Fruit fly (Drosophila melanogaster) whole organism, embryonic: Measurements from ENCODE around the gene b6.

Source experiments
- BEAF-32 ChIP-seq: fragments of 200-800 bp; sonication (Bioruptor generic); optimal IDR thresholded peaks from 3 replicates; lab custom pipeline; 2017; ENCODE audit warnings: missing biosample characterization, missing genetic modification characterization, mild to moderate bottlenecking, moderate library complexity, missing genetic modification reagents
- Bgb ChIP-seq: fragments of 200-800 bp; sonication (Bioruptor generic); IDR thresholded peaks from 2 replicates; pipeline ENCODE4 v1.3.6; 2022; ENCODE audit warnings: missing biosample characterization, missing genetic modification characterization; ENCODE audit not compliant: partially characterized antibody
- CG10267 ChIP-seq: fragments of 200-800 bp; sonication (Bioruptor generic); optimal IDR thresholded peaks from 2 replicates; lab custom pipeline; 2018; ENCODE audit warnings: missing biosample characterization, mild to moderate bottlenecking, missing genetic modification characterization, moderate library complexity
- CG10274 ChIP-seq: fragments of 200-800 bp; sonication (Bioruptor generic); optimal IDR thresholded peaks from 3 replicates; lab custom pipeline; 2017; ENCODE audit warnings: missing biosample characterization, mild to moderate bottlenecking, missing genetic modification characterization
- CG10321 ChIP-seq: fragments of 200-800 bp; sonication (Bioruptor generic); IDR thresholded peaks from 2 replicates; pipeline ENCODE4 v1.3.6; 2022; ENCODE audit warnings: missing biosample characterization, missing genetic modification characterization
- CG12219 ChIP-seq: fragments of 200-800 bp; sonication (Bioruptor generic); optimal IDR thresholded peaks from 3 replicates; lab custom pipeline; 2018; ENCODE audit warnings: missing biosample characterization, mild to moderate bottlenecking, missing genetic modification characterization
- CG15514 ChIP-seq: fragments of 200-800 bp; sonication (Bioruptor generic); optimal IDR thresholded peaks from 3 replicates; lab custom pipeline; 2017; ENCODE audit warnings: missing biosample characterization, missing genetic modification characterization, mild to moderate bottlenecking, moderate library complexity, missing genetic modification reagents
- CG17361 ChIP-seq: fragments of 200-800 bp; sonication (Bioruptor generic); IDR thresholded peaks from 3 replicates; pipeline ENCODE4 v1.3.6; 2022; ENCODE audit warnings: missing biosample characterization, missing genetic modification characterization
- CG18619 ChIP-seq: fragments of 200-800 bp; sonication (Bioruptor generic); optimal IDR thresholded peaks from 3 replicates; lab custom pipeline; 2017; ENCODE audit warnings: missing biosample characterization, mild to moderate bottlenecking, missing genetic modification characterization
- CG2116 ChIP-seq: fragments of 200-800 bp; sonication (Bioruptor generic); optimal IDR thresholded peaks from 3 replicates; lab custom pipeline; 2018; ENCODE audit warnings: missing biosample characterization, mild to moderate bottlenecking, missing genetic modification characterization
- CG2129 ChIP-seq: fragments of 200-800 bp; sonication (Bioruptor generic); IDR thresholded peaks from 2 replicates; pipeline ENCODE4 v1.3.6; 2022; ENCODE audit warnings: missing biosample characterization, missing genetic modification characterization; ENCODE audit not compliant: partially characterized antibody
- CG2712 ChIP-seq: fragments of 200-800 bp; optimal IDR thresholded peaks from 3 replicates; lab custom pipeline; 2019; ENCODE audit warnings: missing biosample characterization, mild to moderate bottlenecking, missing genetic modification characterization, moderate library complexity
- CG2875 ChIP-seq: fragments of 200-800 bp; sonication (Bioruptor generic); optimal IDR thresholded peaks from 2 replicates; lab custom pipeline; 2017; ENCODE audit warnings: missing biosample characterization, mild to moderate bottlenecking, missing genetic modification characterization, missing genetic modification reagents
- CG42726 ChIP-seq: fragments of 200-800 bp; sonication (Bioruptor generic); IDR thresholded peaks from 2 replicates; pipeline ENCODE4 v1.3.6; 2022; ENCODE audit warnings: missing biosample characterization, missing genetic modification characterization; ENCODE audit not compliant: partially characterized antibody
- CG4617 ChIP-seq: fragments of 200-800 bp; sonication (Bioruptor generic); optimal IDR thresholded peaks from 3 replicates; lab custom pipeline; 2016; ENCODE audit warnings: missing biosample characterization, missing genetic modification characterization, borderline replicate concordance
- CG6791 ChIP-seq: fragments of 200-800 bp; sonication (Bioruptor generic); IDR thresholded peaks from 3 replicates; pipeline ENCODE4 v1.3.6; 2022; ENCODE audit warnings: missing biosample characterization, missing genetic modification characterization; ENCODE audit not compliant: partially characterized antibody
- D19A ChIP-seq: fragments of 200-800 bp; optimal IDR thresholded peaks from 3 replicates; lab custom pipeline; 2019; ENCODE audit warnings: missing biosample characterization, mild to moderate bottlenecking, missing genetic modification characterization, moderate library complexity
- Dbx ChIP-seq: fragments of 200-800 bp; sonication (Bioruptor generic); IDR thresholded peaks from 3 replicates; pipeline ENCODE4 v1.3.6; 2022; ENCODE audit warnings: missing biosample characterization, missing genetic modification characterization
- Dll ChIP-seq: fragments of 200-800 bp; sonication (Bioruptor generic); IDR thresholded peaks from 4 replicates; pipeline ENCODE4 v1.3.6; 2022; ENCODE audit warnings: missing biosample characterization, missing genetic modification characterization; ENCODE audit not compliant: partially characterized antibody
- Doc3 ChIP-seq: fragments of 200-800 bp; sonication (Bioruptor generic); IDR thresholded peaks from 3 replicates; pipeline ENCODE4 v1.3.6; 2022; ENCODE audit warnings: missing biosample characterization, missing genetic modification characterization; ENCODE audit not compliant: partially characterized antibody
- Dref ChIP-seq: fragments of 200-800 bp; sonication (Bioruptor generic); IDR thresholded peaks from 2 replicates; pipeline ENCODE4 v1.3.6; 2022; ENCODE audit warnings: missing biosample characterization, missing genetic modification characterization
- E2f2 ChIP-seq: fragments of 200-800 bp; sonication (Bioruptor generic); IDR thresholded peaks from 2 replicates; pipeline ENCODE4 v1.3.6; 2022; ENCODE audit warnings: missing biosample characterization, missing genetic modification characterization
- HLH4C ChIP-seq: fragments of 200-800 bp; sonication (Bioruptor generic); IDR thresholded peaks from 3 replicates; pipeline ENCODE4 v1.3.6; 2022; ENCODE audit warnings: missing biosample characterization, missing genetic modification characterization; ENCODE audit not compliant: partially characterized antibody
- HmgD ChIP-seq: fragments of 200-800 bp; sonication (Bioruptor generic); optimal IDR thresholded peaks from 3 replicates; lab custom pipeline; 2016; ENCODE audit warnings: missing biosample characterization, missing genetic modification characterization
- Hr39 ChIP-seq: fragments of >200 bp; optimal IDR thresholded peaks from 2 replicates; lab custom pipeline; 2017
- Lim3 ChIP-seq: fragments of 200-800 bp; sonication (Bioruptor generic); IDR thresholded peaks from 2 replicates; pipeline ENCODE4 v1.3.6; 2022; ENCODE audit warnings: missing biosample characterization, missing genetic modification characterization
- MBD-R2 ChIP-seq: fragments of 200-800 bp; sonication (Bioruptor generic); IDR thresholded peaks from 2 replicates; pipeline ENCODE4 v1.3.6; 2022; ENCODE audit warnings: missing biosample characterization, missing genetic modification characterization
- MESR4 ChIP-seq: fragments of 200-800 bp; sonication (Bioruptor generic); optimal IDR thresholded peaks from 2 replicates; lab custom pipeline; 2018; ENCODE audit warnings: missing biosample characterization, mild to moderate bottlenecking, missing genetic modification characterization, moderate library complexity
- Med ChIP-seq: fragments of 200-800 bp; sonication (Bioruptor generic); peaks from one replicate; lab custom pipeline; 2016; ENCODE audit warnings: missing biosample characterization, missing genetic modification characterization, mild to moderate bottlenecking, inconsistent platforms, moderate library complexity
- Myb ChIP-seq: fragments of 200-800 bp; sonication (Bioruptor generic); optimal IDR thresholded peaks from 2 replicates; lab custom pipeline; 2016; ENCODE audit warnings: missing biosample characterization, missing genetic modification characterization
- Neu2 ChIP-seq: fragments of 200-800 bp; sonication (Bioruptor generic); optimal IDR thresholded peaks from 3 replicates; lab custom pipeline; 2016; ENCODE audit warnings: missing biosample characterization, missing genetic modification characterization, borderline replicate concordance
- Opbp ChIP-seq: fragments of 200-800 bp; sonication (Bioruptor generic); IDR thresholded peaks from 3 replicates; pipeline ENCODE4 v1.3.6; 2022; ENCODE audit warnings: missing biosample characterization, missing genetic modification characterization; ENCODE audit not compliant: partially characterized antibody
- Rfx ChIP-seq: fragments of 200-800 bp; sonication (Bioruptor generic); IDR thresholded peaks from 2 replicates; pipeline ENCODE4 v1.3.6; 2022; ENCODE audit warnings: missing biosample characterization, missing genetic modification characterization
- YL-1 ChIP-seq: fragments of 200-800 bp; sonication (Bioruptor generic); optimal IDR thresholded peaks from 3 replicates; lab custom pipeline; 2017; ENCODE audit warnings: missing biosample characterization, mild to moderate bottlenecking, missing genetic modification characterization
- chinmo ChIP-seq: fragments of 200-800 bp; sonication (Bioruptor generic); IDR thresholded peaks from 4 replicates; pipeline ENCODE4 v1.3.6; 2022; ENCODE audit warnings: missing biosample characterization, missing genetic modification characterization; ENCODE audit not compliant: partially characterized antibody
- exex ChIP-seq: fragments of 200-800 bp; sonication (Bioruptor generic); optimal IDR thresholded peaks from 4 replicates; lab custom pipeline; 2018; ENCODE audit warnings: missing biosample characterization, mild to moderate bottlenecking, missing genetic modification characterization, moderate library complexity
- hb ChIP-seq: fragments of 200-800 bp; sonication (Bioruptor generic); IDR thresholded peaks from 3 replicates; pipeline ENCODE4 v1.3.6; 2022; ENCODE audit warnings: missing biosample characterization, missing genetic modification characterization; ENCODE audit not compliant: partially characterized antibody
- hbn ChIP-seq: fragments of 200-800 bp; sonication (Bioruptor generic); IDR thresholded peaks from 2 replicates; pipeline ENCODE4 v1.3.6; 2022; ENCODE audit warnings: missing biosample characterization, missing genetic modification characterization; ENCODE audit not compliant: partially characterized antibody
- inv ChIP-seq: fragments of 200-800 bp; sonication (Bioruptor generic); IDR thresholded peaks from 2 replicates; pipeline ENCODE4 v1.3.6; 2022; ENCODE audit warnings: missing biosample characterization, missing genetic modification characterization; ENCODE audit not compliant: partially characterized antibody
- mld ChIP-seq: fragments of 200-800 bp; sonication (Bioruptor generic); IDR thresholded peaks from 3 replicates; pipeline ENCODE4 v1.3.6; 2022; ENCODE audit warnings: missing biosample characterization, missing genetic modification characterization; ENCODE audit not compliant: partially characterized antibody
- nerfin-2 ChIP-seq: fragments of 200-800 bp; sonication (Bioruptor generic); IDR thresholded peaks from 2 replicates; pipeline ENCODE4 v1.3.6; 2022; ENCODE audit warnings: missing biosample characterization, missing genetic modification characterization; ENCODE audit not compliant: partially characterized antibody
- pzg ChIP-seq: fragments of 200-800 bp; sonication (Bioruptor generic); optimal IDR thresholded peaks from 3 replicates; lab custom pipeline; 2018; ENCODE audit warnings: missing biosample characterization, mild to moderate bottlenecking, missing genetic modification characterization, moderate library complexity
- slbo ChIP-seq: fragments of 200-800 bp; sonication (Bioruptor generic); IDR thresholded peaks from 2 replicates; pipeline ENCODE4 v1.3.6; 2022; ENCODE audit warnings: missing biosample characterization, missing genetic modification characterization
- stwl ChIP-seq: fragments of 200-800 bp; sonication (Bioruptor generic); optimal IDR thresholded peaks from 3 replicates; lab custom pipeline; 2018; ENCODE audit warnings: missing biosample characterization, mild to moderate bottlenecking, missing genetic modification characterization, moderate library complexity
- tna ChIP-seq: fragments of 200-800 bp; sonication (Bioruptor generic); IDR thresholded peaks from 2 replicates; pipeline ENCODE4 v1.3.6; 2022; ENCODE audit warnings: missing biosample characterization, missing genetic modification characterization; ENCODE audit not compliant: partially characterized antibody
- unc-4 ChIP-seq: fragments of 200-800 bp; sonication (Bioruptor generic); IDR thresholded peaks from 2 replicates; pipeline ENCODE4 v1.3.6; 2022; ENCODE audit warnings: missing biosample characterization, missing genetic modification characterization; ENCODE audit not compliant: partially characterized antibody
- vnd ChIP-seq: fragments of 200-800 bp; sonication (Bioruptor generic); IDR thresholded peaks from 3 replicates; pipeline ENCODE4 v1.3.6; 2022; ENCODE audit warnings: missing biosample characterization, missing genetic modification characterization; ENCODE audit not compliant: partially characterized antibody
- zen2 ChIP-seq: fragments of 200-800 bp; sonication (Bioruptor generic); IDR thresholded peaks from 3 replicates; pipeline ENCODE4 v1.3.6; 2022; ENCODE audit warnings: missing biosample characterization, missing genetic modification characterization; ENCODE audit not compliant: partially characterized antibody

b6 gene

dm6 chrX:1664836-1665235 lies 21.6 kb upstream of the b6 start, which contains the start of gene dor (continued):
- TF ChIP-seq hbn (GFP tag; lab: Robert Waterston, UW) (peak; percentile 71), CG12219 (GFP tag; lab: Kevin White, UChicago) (no peak), CG2875 (GFP tag; lab: Kevin White, UChicago) (no peak), Doc3 (GFP tag; lab: Robert Waterston, UW) (peak; percentile 74), Dref (GFP tag; lab: Robert Waterston, UW) (peak; percentile 95), CG10267 (tag; lab: Kevin White, UChicago) (peak; percentile 3), unc-4 (peak; percentile 80), CG10274 (GFP tag; lab: Kevin White, UChicago) (no peak), nerfin-2 (peak; percentile 83), zen2 (GFP tag; lab: Robert Waterston, UW) (peak; percentile 72), HmgD (GFP tag; lab: Kevin White, UChicago) (no peak), CG2712 (peak; percentile 1), pzg (peak; percentile 52), Dbx (GFP tag; lab: Robert Waterston, UW) (no peak), Opbp (GFP tag; lab: Robert Waterston, UW) (peak; percentile 90), hb (GFP tag; lab: Robert Waterston, UW) (peak; percentile 78), mld (GFP tag; lab: Robert Waterston, UW) (peak; percentile 77; the same call in 2 of the 3 replicates), CG15514 (peak; percentile 36), inv (peak; percentile 70), CG17361 (no peak), tna (GFP tag; lab: Robert Waterston, UW) (peak; percentile 86), Dll (GFP tag; lab: Robert Waterston, UW) (peak; percentile 84), CG42726 (GFP tag; lab: Robert Waterston, UW) (peak; percentile 72; the same call in 1 of the 2 replicates), Bgb (GFP tag; lab: Robert Waterston, UW) (peak; percentile 90), Neu2 (GFP tag; lab: Kevin White, UChicago) (peak; percentile 69), MESR4 (GFP tag; lab: Kevin White, UChicago) (peak; percentile 69), E2f2 (GFP tag; lab: Robert Waterston, UW) (peak; percentile 80), CG4617 (GFP tag; lab: Kevin White, UChicago) (peak; percentile 55), Lim3 (GFP tag; lab: Robert Waterston, UW) (no peak), D19A (tag; lab: Kevin White, UChicago) (no peak), CG10321 (GFP tag; lab: Robert Waterston, UW) (no peak), CG2116 (GFP tag; lab: Kevin White, UChicago) (peak; percentile 92), HLH4C (GFP tag; lab: Robert Waterston, UW) (peak; percentile 85), Hr39 (lab: Kevin White, UChicago) (no peak), stwl (tag; lab: Kevin White, UChicago) (peak; percentile 47), Rfx (GFP tag; lab: Robert Waterston, UW) (0 out of 2 replicates have a peak, but pooled peaks have one; percentile 18), CG6791 (GFP tag; lab: Robert Waterston, UW) (peak; percentile 87), Myb (GFP tag; lab: Kevin White, UChicago) (peak; percentile 94), BEAF-32 (peak; percentile 77), YL-1 (GFP tag; lab: Kevin White, UChicago) (peak; percentile 42), exex (tag; lab: Kevin White, UChicago) (no peak), chinmo (GFP tag; lab: Robert Waterston, UW) (peak; percentile 84; the same call in 1 of the 4 replicates), vnd (GFP tag; lab: Robert Waterston, UW) (peak; percentile 82), slbo (no peak), CG18619 (no peak), Med (GFP tag; lab: Kevin White, UChicago) (peak; percentile 39), CG2129 (GFP tag; lab: Robert Waterston, UW) (peak; percentile 52), MBD-R2 (peak; percentile 74)
